Worm (Caenorhabditis elegans): ENCODE data around the gene F32D1.7.

The F32D1.7 gene

DNA sequence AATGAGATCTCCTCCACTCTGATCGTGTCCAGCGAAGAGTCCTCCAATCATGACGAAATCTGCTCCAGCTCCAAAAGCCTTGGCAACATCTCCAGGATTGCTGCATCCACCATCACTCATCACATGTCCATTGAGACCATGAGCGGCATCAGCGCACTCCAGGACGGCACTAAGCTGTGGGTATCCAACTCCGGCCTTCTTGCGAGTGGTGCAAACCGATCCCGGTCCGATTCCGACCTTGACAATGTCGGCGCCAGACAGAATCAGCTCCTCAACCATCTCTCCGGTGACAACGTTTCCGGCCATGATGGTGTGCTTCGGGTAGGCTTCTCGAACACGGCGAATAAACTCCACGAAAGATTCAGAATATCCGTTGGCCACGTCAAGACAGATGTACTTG is 5.5 kb downstream of the F32D1.7 start:
- no peak for TF ChIP-seq ham-2 (GFP tag; optimal IDR thresholded peaks at IDR 0.05)
- TF ChIP-seq sptf-1 (tag; optimal IDR thresholded peaks at IDR 0.05): no peak
- TF ChIP-seq drap-1 (GFP tag; optimal IDR thresholded peaks at IDR 0.05): no peak
- no peak for TF ChIP-seq M03D4.4 (tag; optimal IDR thresholded peaks at IDR 0.05)
- TF ChIP-seq tbx-8 (GFP tag; optimal IDR thresholded peaks at IDR 0.05): no peak
- TF ChIP-seq elt-3 (tag; optimal IDR thresholded peaks at IDR 0.05): no peak
- no peak for TF ChIP-seq pha-4 (tag; optimal IDR thresholded peaks at IDR 0.05)
- no peak for TF ChIP-seq unc-120 (tag; optimal IDR thresholded peaks at IDR 0.05; ENCODE audit: poor library complexity, severe bottlenecking)
- TF ChIP-seq ztf-11 (tag; optimal IDR thresholded peaks at IDR 0.05): no peak
- TF ChIP-seq ceh-39 (tag; optimal IDR thresholded peaks at IDR 0.05): no peak

DNA sequence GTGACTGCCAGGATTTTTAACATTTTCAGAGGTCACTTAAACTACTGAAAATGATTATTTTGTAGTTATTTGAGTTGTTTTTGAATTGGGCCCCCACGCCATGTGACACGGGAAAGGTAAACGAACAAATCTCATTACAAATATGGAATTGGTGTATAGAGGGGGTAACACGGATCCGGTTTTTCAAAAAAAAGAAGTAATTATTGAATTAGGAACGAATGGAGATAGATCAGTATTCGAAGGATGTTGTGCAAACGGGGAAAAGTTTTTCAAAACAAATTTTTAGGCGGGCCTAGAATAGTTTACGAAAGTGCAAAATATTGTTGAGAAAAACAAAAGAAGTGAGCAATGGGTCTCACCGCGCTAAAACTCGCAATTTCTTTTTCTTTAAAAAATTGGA is 9.5 kb downstream of the F32D1.7 start, which contains the start of gene F32D1.11:
Gene F32D1.11 (minus strand): TSS at position 101 of the 400 bp plus-strand sequence.
- TF ChIP-seq ceh-83 (GFP tag; optimal IDR thresholded peaks at IDR 0.05): no peak
- no peak for TF ChIP-seq lsy-2 (tag; optimal IDR thresholded peaks at IDR 0.05)
- no peak for TF ChIP-seq blmp-1 (tag; optimal IDR thresholded peaks at IDR 0.05)
- TF ChIP-seq ham-2 (GFP tag; optimal IDR thresholded peaks at IDR 0.05): no peak
- no peak for TF ChIP-seq mls-2 (tag; optimal IDR thresholded peaks at IDR 0.05)
- TF ChIP-seq unc-62 (GFP tag; optimal IDR thresholded peaks at IDR 0.05): no peak
- no peak for TF ChIP-seq mab-5 (tag; optimal IDR thresholded peaks at IDR 0.05)

- TF ChIP-seq cnd-1 (tag; optimal IDR thresholded peaks at IDR 0.05) (no peak), nhr-237 (tag; optimal IDR thresholded peaks at IDR 0.05) (no peak), bed-3 (GFP tag; optimal IDR thresholded peaks at IDR 0.05) (no peak), ceh-43 (GFP tag; optimal IDR thresholded peaks at IDR 0.05) (no peak), sem-2 (GFP tag; optimal IDR thresholded peaks at IDR 0.05) (no peak), mls-2 (tag; optimal IDR thresholded peaks at IDR 0.05) (no peak)
Measured at ce11 chrV:4364517-4364916, 11.5 kb downstream of the F32D1.7 start, which contains the start of gene grl-13. Gene grl-13, minus strand, starts transcription at chrV:4364617.

DNA sequence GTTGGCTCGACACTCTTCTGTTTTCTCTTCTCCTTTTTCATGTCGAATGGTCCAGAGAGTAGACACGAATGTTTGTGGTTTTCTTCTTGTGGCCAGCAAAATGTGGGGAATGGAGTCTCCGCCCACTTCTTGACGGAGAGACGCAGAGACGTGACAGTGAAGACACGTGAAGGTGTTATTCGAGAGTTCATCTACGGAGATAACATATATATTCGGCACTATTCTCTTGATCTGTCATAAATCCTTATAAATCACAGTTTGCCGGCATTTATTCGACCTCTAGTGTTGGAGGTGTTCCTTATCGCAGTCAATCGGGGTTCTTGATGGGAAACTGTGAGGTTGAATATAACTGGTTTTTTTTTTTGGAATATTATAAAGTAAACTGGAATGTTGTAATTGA is 14.5 kb downstream of the F32D1.7 start, which contains the start of gene F32D1.3:
Gene F32D1.3 (minus strand): TSS at position 65 of the 400 bp plus-strand sequence.
- TF ChIP-seq nhr-28 (tag; optimal IDR thresholded peaks at IDR 0.05): no peak
- TF ChIP-seq nhr-2 (tag; optimal IDR thresholded peaks at IDR 0.05): peak; percentile 19
- no peak for TF ChIP-seq sptf-1 (tag; optimal IDR thresholded peaks at IDR 0.05)
- no peak for TF ChIP-seq ces-1 (GFP tag; optimal IDR thresholded peaks at IDR 0.05)
- no peak for TF ChIP-seq zip-8 (tag; optimal IDR thresholded peaks at IDR 0.05)
- TF ChIP-seq lin-32 (GFP tag; optimal IDR thresholded peaks at IDR 0.05): no peak
- TF ChIP-seq nhr-237 (tag; optimal IDR thresholded peaks at IDR 0.05): no peak
- TF ChIP-seq unc-120 (tag; optimal IDR thresholded peaks at IDR 0.05; ENCODE audit: poor library complexity, severe bottlenecking): no peak
- TF ChIP-seq ztf-11 (tag; optimal IDR thresholded peaks at IDR 0.05): no peak
- TF ChIP-seq unc-62 (GFP tag; optimal IDR thresholded peaks at IDR 0.05): peak; percentile 51
- no peak for TF ChIP-seq ham-2 (GFP tag; optimal IDR thresholded peaks at IDR 0.05)
- no peak for TF ChIP-seq mep-1 (tag; optimal IDR thresholded peaks at IDR 0.05)
- no peak for TF ChIP-seq mab-5 (tag; optimal IDR thresholded peaks at IDR 0.05)
- peak; percentile 37 for TF ChIP-seq elt-3 (tag; optimal IDR thresholded peaks at IDR 0.05)
- no peak for TF ChIP-seq flh-1 (GFP tag; optimal IDR thresholded peaks at IDR 0.05)
- peak; percentile 69 for TF ChIP-seq elt-1 (tag; optimal IDR thresholded peaks at IDR 0.05; ENCODE audit: borderline replicate concordance, insufficient read depth)
- no peak for TF ChIP-seq cnd-1 (tag; optimal IDR thresholded peaks at IDR 0.05)
- no peak for TF ChIP-seq ceh-39 (tag; optimal IDR thresholded peaks at IDR 0.05)

ce11 chrV:4360018-4360417 is 16.0 kb downstream of the F32D1.7 start:
- TF ChIP-seq ces-1 (GFP tag; optimal IDR thresholded peaks at IDR 0.05) (no peak), unc-62 (GFP tag; optimal IDR thresholded peaks at IDR 0.05) (peak; percentile 42)

- no peak for TF ChIP-seq mab-5 (tag; optimal IDR thresholded peaks at IDR 0.05)
- TF ChIP-seq mls-2 (tag; optimal IDR thresholded peaks at IDR 0.05): peak; percentile 26
- TF ChIP-seq lin-32 (GFP tag; optimal IDR thresholded peaks at IDR 0.05): no peak
- TF ChIP-seq ces-1 (GFP tag; optimal IDR thresholded peaks at IDR 0.05): peak; percentile 80
- no peak for TF ChIP-seq tbx-8 (GFP tag; optimal IDR thresholded peaks at IDR 0.05)
Measured at ce11 chrV:4359127-4359526, 16.8 kb downstream of the F32D1.7 start.
